Worm (Caenorhabditis elegans) whole organism, L3 larva: ENCODE measurements around the gene Y39B6A.43.
A peak's percentile ranks its signal among the peaks of the same experiment; 100 is the strongest.

Source experiments
- R02D3.7 ChIP-seq: fragments of 150-350 bp; optimal IDR thresholded peaks from 2 replicates; lab custom pipeline; 2014; ENCODE audit warnings: missing biosample characterization, missing genetic modification characterization
- ZK546.5 ChIP-seq: sonication (generic microtip); optimal IDR thresholded peaks from 2 replicates; lab custom pipeline; 2017; ENCODE audit warnings: missing biosample characterization, missing genetic modification characterization
- ama-1 ChIP-seq: fragments of 150-350 bp; optimal IDR thresholded peaks from 2 replicates; lab custom pipeline; 2018
- ceh-28 ChIP-seq: fragments of 150-350 bp; optimal IDR thresholded peaks from 2 replicates; lab custom pipeline; 2014; ENCODE audit warnings: missing biosample characterization, missing genetic modification reagents, missing genetic modification characterization
- egl-27 ChIP-seq: sonication (generic microtip); optimal IDR thresholded peaks from 4 replicates; lab custom pipeline; 2017; ENCODE audit warnings: missing biosample characterization, missing genetic modification reagents, missing genetic modification characterization
- elt-1 ChIP-seq: fragments of 150-350 bp; optimal IDR thresholded peaks from 2 replicates; lab custom pipeline; 2014; ENCODE audit warnings: missing biosample characterization, missing genetic modification characterization
- elt-2 ChIP-seq: sonication (generic microtip); optimal IDR thresholded peaks from 2 replicates; lab custom pipeline; 2016; ENCODE audit warnings: missing genetic modification reagents, mild to moderate bottlenecking, missing genetic modification characterization, missing compliant biosample characterization
- eor-1 ChIP-seq, 2 experiments: fragments of 150-350 bp; optimal IDR thresholded peaks; 2 replicates each; lab custom pipeline; 2014 to 2018; ENCODE audit warnings: missing biosample characterization in 2 of 2, missing genetic modification characterization in 2 of 2
- fkh-2 ChIP-seq: fragments of 150-350 bp; optimal IDR thresholded peaks from 2 replicates; lab custom pipeline; 2014; ENCODE audit warnings: missing biosample characterization, missing genetic modification reagents, missing genetic modification characterization
- fos-1 ChIP-seq: fragments of 150-350 bp; optimal IDR thresholded peaks from 2 replicates; lab custom pipeline; 2014; ENCODE audit warnings: missing biosample characterization, missing genetic modification characterization
- hmg-11 ChIP-seq: sonication (generic microtip); optimal IDR thresholded peaks from 2 replicates; lab custom pipeline; 2016; ENCODE audit warnings: missing genetic modification characterization, missing compliant biosample characterization
- lin-15B ChIP-seq: fragments of 150-350 bp; optimal IDR thresholded peaks from 2 replicates; lab custom pipeline; 2014; ENCODE audit warnings: missing biosample characterization, missing genetic modification characterization
- mdl-1 ChIP-seq: fragments of 150-350 bp; optimal IDR thresholded peaks from 2 replicates; lab custom pipeline; 2014; ENCODE audit warnings: missing biosample characterization, missing genetic modification characterization
- mml-1 ChIP-seq: fragments of 150-350 bp; sonication (generic microtip); optimal IDR thresholded peaks from 3 replicates; lab custom pipeline; 2014; ENCODE audit warnings: missing biosample characterization, missing genetic modification characterization
- nfya-1 ChIP-seq: sonication (generic microtip); optimal IDR thresholded peaks from 2 replicates; lab custom pipeline; 2017; ENCODE audit warnings: missing genetic modification characterization, mild to moderate bottlenecking, missing compliant biosample characterization, antibody characterized with exemption, moderate library complexity; ENCODE audit not compliant: insufficient read depth
- nhr-12 ChIP-seq: fragments of 150-350 bp; optimal IDR thresholded peaks from 2 replicates; lab custom pipeline; 2014; ENCODE audit warnings: missing biosample characterization, missing genetic modification characterization
- nhr-23 ChIP-seq: fragments of 150-350 bp; optimal IDR thresholded peaks from 2 replicates; lab custom pipeline; 2014; ENCODE audit warnings: missing biosample characterization, missing genetic modification reagents, missing genetic modification characterization
- nhr-25 ChIP-seq: sonication (generic microtip); optimal IDR thresholded peaks from 2 replicates; lab custom pipeline; 2017; ENCODE audit warnings: missing biosample characterization, missing genetic modification characterization
- nhr-28 ChIP-seq: fragments of 150-350 bp; optimal IDR thresholded peaks from 2 replicates; lab custom pipeline; 2014; ENCODE audit warnings: missing biosample characterization, missing genetic modification characterization
- nhr-43 ChIP-seq: sonication (generic microtip); optimal IDR thresholded peaks from 2 replicates; lab custom pipeline; 2016; ENCODE audit warnings: mild to moderate bottlenecking, missing genetic modification characterization, missing compliant biosample characterization; ENCODE audit not compliant: poor library complexity, severe bottlenecking
- nhr-67 ChIP-seq: fragments of 150-350 bp; optimal IDR thresholded peaks from 2 replicates; lab custom pipeline; 2014; ENCODE audit warnings: missing biosample characterization, missing genetic modification characterization
- nhr-77 ChIP-seq: fragments of 150-350 bp; optimal IDR thresholded peaks from 2 replicates; lab custom pipeline; 2014; ENCODE audit warnings: missing biosample characterization, missing genetic modification characterization
- pha-4 ChIP-seq: fragments of 150-350 bp; optimal IDR thresholded peaks from 2 replicates; lab custom pipeline; 2014; ENCODE audit warnings: missing biosample characterization, missing genetic modification reagents, missing genetic modification characterization
- pqm-1 ChIP-seq: fragments of 150-350 bp; optimal IDR thresholded peaks from 2 replicates; lab custom pipeline; 2017; ENCODE audit warnings: missing biosample characterization, missing genetic modification characterization, inconsistent platforms
- sea-2 ChIP-seq: fragments of 150-350 bp; sonication (generic microtip); optimal IDR thresholded peaks from 4 replicates; lab custom pipeline; 2014; ENCODE audit warnings: missing biosample characterization, missing genetic modification reagents, missing genetic modification characterization
- skn-1 ChIP-seq: fragments of 150-350 bp; optimal IDR thresholded peaks from 2 replicates; lab custom pipeline; 2014; ENCODE audit warnings: missing biosample characterization, missing genetic modification characterization
- snpc-4 ChIP-seq: fragments of 150-350 bp; optimal IDR thresholded peaks from 2 replicates; lab custom pipeline; 2014; ENCODE audit warnings: missing biosample characterization, missing genetic modification characterization
- tbx-2 ChIP-seq: sonication (generic microtip); optimal IDR thresholded peaks from 2 replicates; lab custom pipeline; 2016; ENCODE audit warnings: mild to moderate bottlenecking, missing genetic modification characterization, missing compliant biosample characterization
- unc-39 ChIP-seq: sonication (generic microtip); optimal IDR thresholded peaks from 4 replicates; lab custom pipeline; 2017; ENCODE audit warnings: missing biosample characterization, missing genetic modification characterization
- unc-62 ChIP-seq: fragments of 150-350 bp; sonication (generic microtip); optimal IDR thresholded peaks from 4 replicates; lab custom pipeline; 2014; ENCODE audit warnings: missing biosample characterization, missing genetic modification reagents, missing genetic modification characterization

Y39B6A.43 gene

DNA sequence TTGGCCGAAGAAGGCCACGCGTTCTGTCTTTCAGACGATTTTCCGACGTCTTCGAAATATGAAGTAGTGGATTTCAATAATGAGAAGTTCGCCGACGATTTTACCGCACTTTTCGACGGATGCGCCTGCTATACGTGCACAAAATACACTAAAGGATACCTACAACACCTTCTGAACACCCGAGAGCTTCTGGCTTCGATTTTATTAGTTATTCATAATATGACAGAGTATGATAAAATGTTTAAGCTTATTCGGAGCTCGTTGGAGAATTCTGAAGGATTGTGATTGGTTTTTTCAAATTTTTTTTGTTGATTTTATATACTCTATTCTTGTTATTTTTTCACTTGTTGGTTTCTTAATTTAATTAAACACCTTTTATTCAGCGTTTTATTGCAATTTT is 32.9 kb upstream of the Y39B6A.43 start:
- TF ChIP-seq ama-1 (lab: Kevin White, UChicago) (no peak), tbx-2 (tag; lab: Kevin White, UChicago) (no peak), ZK546.5 (tag; lab: Kevin White, UChicago) (no peak), snpc-4 (tag; lab: Kevin White, UChicago) (no peak), pha-4 (no peak), sea-2 (no peak), unc-39 (no peak), hmg-11 (tag; lab: Kevin White, UChicago) (no peak), egl-27 (no peak), mdl-1 (tag; lab: Kevin White, UChicago) (no peak), mml-1 (tag; lab: Kevin White, UChicago) (no peak), lin-15B (tag; lab: Kevin White, UChicago) (no peak)

DNA sequence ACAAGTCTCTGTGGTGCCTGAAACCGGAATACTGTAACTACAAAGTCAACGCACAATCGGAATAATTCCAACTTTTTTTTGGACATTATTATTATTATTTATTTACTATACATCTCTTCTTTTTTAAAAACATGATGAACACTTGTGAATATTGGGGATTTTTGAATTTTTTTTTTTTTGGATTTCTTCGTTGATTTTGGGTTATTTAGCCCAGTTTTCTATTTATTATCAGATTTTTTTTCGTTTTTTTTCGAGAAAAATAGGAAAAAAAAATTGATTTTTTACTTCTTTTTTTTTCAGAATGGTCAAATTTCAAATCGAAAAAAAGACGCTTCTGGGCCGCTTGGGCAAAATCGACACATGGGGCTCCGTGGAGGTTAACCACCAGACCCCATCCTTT is 30.4 kb upstream of the Y39B6A.43 start, which contains the start of gene tgt-2:
Gene tgt-2 (plus strand): TSS at position 301 of the 400 bp plus-strand sequence.
- TF ChIP-seq nhr-77 (tag; lab: Kevin White, UChicago) (no peak), nhr-25 (tag; lab: Kevin White, UChicago) (no peak), nhr-67 (tag; lab: Kevin White, UChicago) (no peak), elt-2 (tag; lab: Kevin White, UChicago) (no peak), ama-1 (lab: Kevin White, UChicago) (no peak), nhr-12 (tag; lab: Kevin White, UChicago) (no peak), fkh-2 (no peak), nhr-43 (tag; lab: Kevin White, UChicago) (no peak), fos-1 (no peak), R02D3.7 (no peak), nfya-1 (tag; lab: Kevin White, UChicago) (no peak), pqm-1 (tag; lab: Kevin White, UChicago) (no peak), unc-62 (GFP tag; lab: Kevin White, UChicago) (no peak), ceh-28 (no peak), pha-4 (no peak), skn-1 (no peak), eor-1 (tag; optimal IDR thresholded peaks at IDR 0.05; lab: Kevin White, UChicago) (no peak), ZK546.5 (tag; lab: Kevin White, UChicago) (no peak)

ce11 chrV:18993535-18993990 is 25.9 kb upstream of the Y39B6A.43 start, which contains the start of gene gtf-2F2:
Gene gtf-2F2, plus strand, starts transcription at chrV:18993940.
- TF ChIP-seq ZK546.5 (tag; lab: Kevin White, UChicago) (no peak), ceh-28 (peak; percentile 94), nhr-25 (tag; lab: Kevin White, UChicago) (no peak), snpc-4 (tag; lab: Kevin White, UChicago) (no peak), unc-62 (GFP tag; lab: Kevin White, UChicago) (no peak)

DNA sequence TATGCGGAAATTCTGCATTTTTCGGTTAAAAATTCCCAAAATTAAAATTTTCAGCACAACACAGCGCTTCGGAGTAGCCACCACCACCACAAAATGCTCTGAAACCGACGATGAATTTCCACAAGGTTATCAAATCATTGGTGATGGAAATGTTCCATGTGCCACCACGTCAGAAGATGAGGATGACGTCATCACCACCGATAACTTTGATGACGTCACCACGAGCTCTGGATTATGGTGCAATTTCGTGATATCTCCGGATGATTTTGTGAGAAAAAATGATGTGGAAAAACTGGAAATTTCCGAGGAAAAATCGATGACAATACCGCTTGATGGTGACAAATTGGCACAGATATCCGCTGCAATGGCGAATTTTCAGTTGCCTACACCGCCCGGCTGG is 25.4 kb upstream of the Y39B6A.43 start:
- TF ChIP-seq fos-1, result no peak
- TF ChIP-seq nhr-23, result no peak
- TF ChIP-seq nhr-28 (tag; lab: Kevin White, UChicago), result no peak

DNA sequence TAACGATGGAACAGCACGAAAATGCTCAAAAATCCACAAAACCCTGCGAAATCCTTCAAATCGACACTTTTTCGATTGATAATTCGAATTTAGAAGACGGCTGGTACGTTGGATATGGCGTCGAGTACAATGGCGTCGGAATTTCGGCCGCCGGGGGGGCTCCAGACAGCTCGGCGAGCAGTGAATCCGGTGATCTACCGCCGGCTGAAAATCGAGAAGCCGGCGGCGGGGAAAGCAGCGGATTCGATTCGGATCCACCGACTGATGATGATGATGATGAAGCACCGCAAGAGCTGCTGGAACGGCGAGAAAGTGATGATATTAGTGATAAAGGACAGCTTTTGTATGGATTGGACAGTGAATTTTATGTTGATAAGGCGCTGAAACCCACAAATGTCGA is 23.3 kb upstream of the Y39B6A.43 start:
- no peak for TF ChIP-seq eor-1 (tag; optimal IDR thresholded peaks at IDR 0.05; lab: Kevin White, UChicago)
- TF ChIP-seq mdl-1 (tag; lab: Kevin White, UChicago), result no peak
- TF ChIP-seq nhr-28 (tag; lab: Kevin White, UChicago), result no peak
- no peak for TF ChIP-seq egl-27
- no peak for TF ChIP-seq ZK546.5 (tag; lab: Kevin White, UChicago)
- no peak for TF ChIP-seq pha-4
- no peak for TF ChIP-seq unc-39
- TF ChIP-seq fkh-2, result no peak
- no peak for TF ChIP-seq lin-15B (tag; lab: Kevin White, UChicago)
- no peak for TF ChIP-seq ceh-28
- TF ChIP-seq elt-1 (tag; lab: Kevin White, UChicago), result no peak
- TF ChIP-seq unc-62 (GFP tag; lab: Kevin White, UChicago), result no peak
- no peak for TF ChIP-seq elt-2 (tag; lab: Kevin White, UChicago)
- no peak for TF ChIP-seq snpc-4 (tag; lab: Kevin White, UChicago)
- TF ChIP-seq mml-1 (tag; lab: Kevin White, UChicago), result no peak
- no peak for TF ChIP-seq nhr-12 (tag; lab: Kevin White, UChicago)
- TF ChIP-seq sea-2, result no peak
- no peak for TF ChIP-seq nhr-25 (tag; lab: Kevin White, UChicago)
